Worm (Caenorhabditis elegans) whole organism, late embryonic: ENCODE results near the gene fbxa-73.

Source experiments
- C08G9.2 ChIP-seq: sonication (generic microtip); optimal IDR thresholded peaks from 2 replicates; lab custom pipeline; 2016; ENCODE audit warnings: mild to moderate bottlenecking, missing genetic modification characterization, moderate library complexity, missing compliant biosample characterization
- C38D4.7 ChIP-seq: fragments of 200-800 bp; sonication (Bioruptor generic); optimal IDR thresholded peaks from 2 replicates; lab custom pipeline; 2018; ENCODE audit warnings: mild to moderate bottlenecking, missing genetic modification characterization, moderate library complexity, missing compliant biosample characterization
- T23F11.4 ChIP-seq: fragments of 200-800 bp; sonication (Bioruptor generic); optimal IDR thresholded peaks from 2 replicates; lab custom pipeline; 2018; ENCODE audit warnings: mild to moderate bottlenecking, missing genetic modification characterization, missing compliant biosample characterization
- Y22D7AL.16 ChIP-seq: sonication (generic microtip); optimal IDR thresholded peaks from 2 replicates; lab custom pipeline; 2016; ENCODE audit warnings: missing genetic modification characterization, missing compliant biosample characterization
- ama-1 ChIP-seq: fragments of 150-350 bp; optimal IDR thresholded peaks from 2 replicates; lab custom pipeline; 2014
- ceh-18 ChIP-seq: sonication (generic microtip); optimal IDR thresholded peaks from 2 replicates; lab custom pipeline; 2016; ENCODE audit warnings: missing genetic modification characterization, missing compliant biosample characterization
- ceh-19 ChIP-seq: fragments of 200-800 bp; sonication (Bioruptor generic); optimal IDR thresholded peaks from 2 replicates; lab custom pipeline; 2018; ENCODE audit warnings: mild to moderate bottlenecking, missing genetic modification characterization, missing compliant biosample characterization
- ceh-2 ChIP-seq: sonication (generic microtip); optimal IDR thresholded peaks from 2 replicates; lab custom pipeline; 2016; ENCODE audit warnings: missing genotype, missing genetic modification characterization, missing compliant biosample characterization
- ceh-31 ChIP-seq: sonication (generic microtip); optimal IDR thresholded peaks from 2 replicates; lab custom pipeline; 2016; ENCODE audit warnings: missing genetic modification characterization, missing compliant biosample characterization
- ceh-34 ChIP-seq: sonication (generic microtip); optimal IDR thresholded peaks from 2 replicates; lab custom pipeline; 2016; ENCODE audit warnings: mild to moderate bottlenecking, missing genetic modification characterization, missing compliant biosample characterization
- ceh-48 ChIP-seq: sonication (generic microtip); optimal IDR thresholded peaks from 2 replicates; lab custom pipeline; 2016; ENCODE audit warnings: missing genetic modification characterization, inconsistent platforms, missing compliant biosample characterization
- ceh-6 ChIP-seq: fragments of 200-800 bp; sonication (Bioruptor generic); optimal IDR thresholded peaks from 2 replicates; lab custom pipeline; 2018; ENCODE audit warnings: mild to moderate bottlenecking, missing genetic modification characterization, missing compliant biosample characterization
- che-1 ChIP-seq: sonication (generic microtip); optimal IDR thresholded peaks from 2 replicates; lab custom pipeline; 2016; ENCODE audit warnings: mild to moderate bottlenecking, missing genetic modification characterization, missing compliant biosample characterization
- dmd-4 ChIP-seq: sonication (generic microtip); optimal IDR thresholded peaks from 2 replicates; lab custom pipeline; 2016; ENCODE audit warnings: borderline replicate concordance, missing genetic modification characterization, missing compliant biosample characterization
- dve-1 ChIP-seq: sonication (generic microtip); optimal IDR thresholded peaks from 2 replicates; lab custom pipeline; 2017; ENCODE audit warnings: antibody characterized with exemption, mild to moderate bottlenecking, missing genetic modification characterization, missing compliant biosample characterization
- elt-2 ChIP-seq: sonication (generic microtip); optimal IDR thresholded peaks from 2 replicates; lab custom pipeline; 2016; ENCODE audit warnings: missing genetic modification reagents, missing genetic modification characterization, missing compliant biosample characterization
- ets-4 ChIP-seq: sonication (generic microtip); optimal IDR thresholded peaks from 2 replicates; lab custom pipeline; 2016; ENCODE audit warnings: missing genetic modification characterization, missing compliant biosample characterization
- eyg-1 ChIP-seq: sonication (generic microtip); optimal IDR thresholded peaks from 2 replicates; lab custom pipeline; 2016; ENCODE audit warnings: missing genotype, missing genetic modification characterization, missing compliant biosample characterization
- fax-1 ChIP-seq: sonication (generic microtip); optimal IDR thresholded peaks from 2 replicates; lab custom pipeline; 2016; ENCODE audit warnings: missing genotype, missing genetic modification characterization, missing compliant biosample characterization
- fkh-10 ChIP-seq: fragments of 150-350 bp; optimal IDR thresholded peaks from 2 replicates; lab custom pipeline; 2014; ENCODE audit warnings: missing biosample characterization, missing genetic modification reagents, missing genetic modification characterization
- fkh-6 ChIP-seq: sonication (generic microtip); optimal IDR thresholded peaks from 2 replicates; lab custom pipeline; 2016; ENCODE audit warnings: missing genetic modification characterization, missing compliant biosample characterization
- gmeb-2 ChIP-seq: sonication (generic microtip); optimal IDR thresholded peaks from 2 replicates; lab custom pipeline; 2016; ENCODE audit warnings: missing genetic modification characterization, inconsistent platforms, missing compliant biosample characterization
- hlh-15 ChIP-seq: sonication (generic microtip); optimal IDR thresholded peaks from 2 replicates; lab custom pipeline; 2016; ENCODE audit warnings: missing genetic modification characterization, missing compliant biosample characterization
- hlh-30 ChIP-seq: sonication (generic microtip); optimal IDR thresholded peaks from 2 replicates; lab custom pipeline; 2017; ENCODE audit warnings: antibody characterized with exemption, missing genetic modification characterization, missing compliant biosample characterization; ENCODE audit not compliant: insufficient read depth
- hlh-6 ChIP-seq: sonication (generic microtip); optimal IDR thresholded peaks from 2 replicates; lab custom pipeline; 2016; ENCODE audit warnings: missing genotype, missing genetic modification characterization, missing compliant biosample characterization
- lim-6 ChIP-seq: sonication (generic microtip); optimal IDR thresholded peaks from 2 replicates; lab custom pipeline; 2016; ENCODE audit warnings: missing genetic modification characterization, missing compliant biosample characterization
- lin-11 ChIP-seq: fragments of 200-800 bp; sonication (Bioruptor generic); optimal IDR thresholded peaks from 2 replicates; lab custom pipeline; 2018; ENCODE audit warnings: mild to moderate bottlenecking, missing genetic modification characterization, missing compliant biosample characterization
- mec-3 ChIP-seq: sonication (generic microtip); optimal IDR thresholded peaks from 2 replicates; lab custom pipeline; 2016; ENCODE audit warnings: borderline replicate concordance, missing genetic modification characterization, missing compliant biosample characterization
- nhr-11 ChIP-seq: fragments of 150-350 bp; optimal IDR thresholded peaks from 2 replicates; lab custom pipeline; 2014; ENCODE audit warnings: missing biosample characterization, missing genetic modification characterization
- pha-2 ChIP-seq: sonication (generic microtip); optimal IDR thresholded peaks from 2 replicates; lab custom pipeline; 2017; ENCODE audit warnings: mild to moderate bottlenecking, missing genetic modification characterization, missing compliant biosample characterization
- pros-1 ChIP-seq: fragments of 150-350 bp; optimal IDR thresholded peaks from 2 replicates; lab custom pipeline; 2014; ENCODE audit warnings: missing biosample characterization, missing genetic modification reagents, missing genetic modification characterization
- ref-2 ChIP-seq: sonication (generic microtip); optimal IDR thresholded peaks from 2 replicates; lab custom pipeline; 2016; ENCODE audit warnings: missing genetic modification characterization, missing compliant biosample characterization
- sox-2 ChIP-seq: fragments of 200-800 bp; sonication (Bioruptor generic); IDR thresholded peaks from 2 replicates; pipeline ENCODE4 v1.3.6; 2022; ENCODE audit warnings: missing genetic modification reagents, missing genetic modification characterization, missing compliant biosample characterization
- sox-4 ChIP-seq: sonication (generic microtip); optimal IDR thresholded peaks from 2 replicates; lab custom pipeline; 2017; ENCODE audit warnings: mild to moderate bottlenecking, missing genetic modification characterization, inconsistent platforms, missing compliant biosample characterization
- syd-9 ChIP-seq: sonication (generic microtip); optimal IDR thresholded peaks from 2 replicates; lab custom pipeline; 2016; ENCODE audit warnings: mild to moderate bottlenecking, missing genetic modification characterization, moderate library complexity, missing compliant biosample characterization
- tbx-2 ChIP-seq: sonication (generic microtip); optimal IDR thresholded peaks from 2 replicates; lab custom pipeline; 2016; ENCODE audit warnings: missing genetic modification characterization, missing compliant biosample characterization
- ttx-3 ChIP-seq: sonication (generic microtip); optimal IDR thresholded peaks from 2 replicates; lab custom pipeline; 2016; ENCODE audit warnings: missing genetic modification reagents, missing genetic modification characterization, missing compliant biosample characterization
- unc-55 ChIP-seq: sonication (generic microtip); optimal IDR thresholded peaks from 2 replicates; lab custom pipeline; 2017; ENCODE audit warnings: missing biosample characterization, missing genetic modification reagents, missing genetic modification characterization
- unc-86 ChIP-seq: sonication (generic microtip); optimal IDR thresholded peaks from 2 replicates; lab custom pipeline; 2016; ENCODE audit warnings: missing genetic modification characterization, missing compliant biosample characterization

The fbxa-73 gene

DNA sequence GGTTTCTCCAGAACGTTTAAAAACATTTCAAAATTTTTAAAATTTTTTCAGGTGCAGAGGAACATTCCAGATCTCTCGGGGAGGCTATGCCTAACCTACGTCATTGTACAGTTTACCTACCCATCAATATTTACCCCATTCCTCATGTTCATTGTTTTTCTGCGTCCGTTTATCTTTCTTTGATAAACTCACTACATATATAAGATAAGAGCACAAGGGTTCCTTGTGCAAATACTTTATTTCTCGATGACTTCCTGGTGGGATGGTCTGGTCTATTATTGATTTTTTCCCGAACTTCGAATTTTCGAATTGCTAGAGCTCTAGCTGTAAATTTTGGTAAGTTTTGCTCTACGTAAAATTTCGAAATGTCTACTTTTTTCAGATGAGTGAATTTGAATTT, 19.9 kb upstream of the fbxa-73 start:
- TF ChIP-seq eyg-1, result no peak
- TF ChIP-seq elt-2 (tag; lab: Kevin White, UChicago), result peak; percentile 74
- no peak for TF ChIP-seq sox-4 (tag; lab: Kevin White, UChicago)
- no peak for TF ChIP-seq syd-9 (tag; lab: Kevin White, UChicago)
- TF ChIP-seq ceh-2 (tag; lab: Kevin White, UChicago), result no peak
- TF ChIP-seq lin-11 (tag; lab: Kevin White, UChicago), result no peak
- TF ChIP-seq lim-6 (tag; lab: Kevin White, UChicago), result no peak
- TF ChIP-seq mec-3 (tag; lab: Kevin White, UChicago), result no peak
- TF ChIP-seq, all 69 proteins: peak for 1

DNA sequence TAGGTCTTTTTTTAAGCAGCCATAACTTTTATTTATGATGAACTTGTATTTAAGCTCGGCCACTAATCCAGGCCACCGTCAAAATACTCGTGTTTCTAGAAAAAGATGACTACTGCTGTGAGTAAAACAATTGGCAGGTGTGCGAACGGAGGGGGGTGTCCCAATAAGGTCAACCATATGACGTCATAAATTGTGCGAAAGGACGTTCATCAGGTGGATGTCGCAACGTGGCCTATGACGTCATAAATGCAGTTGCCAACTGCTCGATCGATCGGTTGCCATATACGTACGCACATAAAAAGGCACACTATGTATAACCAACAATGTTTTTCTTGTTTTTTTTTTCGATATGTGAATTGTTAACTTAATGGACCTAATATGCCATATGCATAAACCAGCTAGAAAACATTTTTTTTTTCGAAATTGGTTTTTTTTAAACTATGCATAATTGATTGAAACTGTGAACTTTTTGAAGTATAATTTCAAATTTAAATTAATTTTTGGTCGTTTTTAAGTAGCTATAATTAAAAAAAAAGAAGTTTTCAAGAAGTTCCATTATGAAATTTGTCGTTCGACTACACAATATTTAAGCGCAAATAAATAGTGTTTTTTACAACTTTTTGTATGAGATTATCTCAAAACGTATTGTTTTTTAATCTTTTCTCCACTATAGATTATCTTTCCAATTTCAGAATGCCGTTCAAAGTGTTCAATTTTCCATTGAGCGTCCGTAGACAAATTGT, 18.9 kb upstream of the fbxa-73 start, which contains the start of gene C39B5.2:
Gene C39B5.2, plus strand, starts transcription at position 693 of the 743 bp plus-strand sequence.
- no peak for TF ChIP-seq ceh-2 (tag; lab: Kevin White, UChicago)
- no peak for TF ChIP-seq lim-6 (tag; lab: Kevin White, UChicago)
- no peak for TF ChIP-seq ceh-48
- no peak for TF ChIP-seq ceh-6 (GFP tag; lab: Kevin White, UChicago)
- TF ChIP-seq tbx-2 (tag; lab: Kevin White, UChicago), result peak; percentile 53
- TF ChIP-seq pros-1 (tag; lab: Kevin White, UChicago), result no peak
- TF ChIP-seq C08G9.2, result no peak
- TF ChIP-seq ceh-18, result no peak
- TF ChIP-seq elt-2 (tag; lab: Kevin White, UChicago), result no peak
- no peak for TF ChIP-seq fkh-6
- no peak for TF ChIP-seq pha-2 (tag; lab: Kevin White, UChicago)
- peak; percentile 67 for TF ChIP-seq ref-2
- peak; percentile 33 for TF ChIP-seq ceh-31 (tag; lab: Kevin White, UChicago)
- TF ChIP-seq ets-4 (tag; lab: Kevin White, UChicago), result no peak
- TF ChIP-seq ceh-19, result no peak
- TF ChIP-seq hlh-30 (tag; lab: Kevin White, UChicago), result peak; percentile 65
- no peak for TF ChIP-seq dmd-4 (tag; lab: Kevin White, UChicago)
- TF ChIP-seq unc-55 (GFP tag; lab: Kevin White, UChicago), result no peak

DNA sequence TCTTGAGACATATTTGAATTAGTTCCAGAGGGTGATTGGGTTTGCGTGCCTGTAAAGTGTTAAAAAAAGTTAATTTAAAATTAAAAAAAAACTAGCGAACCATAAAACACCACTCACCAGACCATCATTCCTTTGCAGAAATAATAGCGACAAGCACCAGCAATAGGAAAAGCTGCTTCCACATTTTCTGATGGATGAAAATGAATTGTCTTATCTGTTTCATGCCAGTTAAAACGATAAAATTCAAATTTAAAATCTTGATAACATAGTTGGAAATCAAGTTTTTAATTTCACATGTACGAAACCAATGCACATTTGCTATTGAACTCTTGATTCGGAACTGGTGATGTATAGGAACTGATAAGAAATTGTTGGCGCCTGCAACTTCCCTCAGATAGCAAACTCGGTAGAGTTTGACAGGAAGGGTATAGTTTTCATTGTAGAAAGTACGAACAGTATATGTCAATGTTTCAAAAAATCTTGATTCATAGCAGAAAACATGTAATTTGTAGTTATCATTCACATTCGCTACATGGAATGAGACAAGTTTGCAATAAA, 13.6 kb upstream of the fbxa-73 start, which contains the start of gene C39B5.10:
Gene C39B5.10, minus strand, starts transcription at position 51 of the 558 bp plus-strand sequence.
- TF ChIP-seq ref-2 (no peak), ama-1 (lab: Kevin White, UChicago) (no peak), ttx-3 (tag; lab: Kevin White, UChicago) (no peak), elt-2 (tag; lab: Kevin White, UChicago) (peak; percentile 13), sox-4 (tag; lab: Kevin White, UChicago) (no peak)
- TF ChIP-seq, all 69 proteins: peak for 1

DNA sequence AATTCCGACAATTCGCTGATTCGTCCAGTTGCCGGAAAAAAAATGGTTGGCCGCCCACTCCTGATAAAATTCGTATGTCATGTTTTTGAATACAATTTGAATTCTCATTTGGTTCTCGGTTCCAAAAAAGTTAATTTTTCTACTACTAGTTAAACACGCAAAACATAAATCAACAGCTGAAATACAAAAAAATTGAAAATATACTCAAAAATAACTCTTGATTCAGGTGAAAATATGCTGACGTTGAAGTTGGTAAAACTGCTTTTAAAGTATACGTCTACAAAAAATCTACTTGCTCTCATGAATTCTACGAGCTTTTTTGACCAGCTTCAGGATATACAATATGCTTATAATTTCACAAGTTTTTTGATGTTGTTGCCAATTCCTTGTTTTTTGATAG, 12.8 kb upstream of the fbxa-73 start, which contains the start of gene srz-56:
Gene srz-56, plus strand, starts transcription at position 301 of the 400 bp plus-strand sequence.
- TF ChIP-seq C38D4.7 (GFP tag; lab: Kevin White, UChicago), result no peak
- TF ChIP-seq sox-2, result no peak
- no peak for TF ChIP-seq dve-1 (tag; lab: Kevin White, UChicago)

DNA sequence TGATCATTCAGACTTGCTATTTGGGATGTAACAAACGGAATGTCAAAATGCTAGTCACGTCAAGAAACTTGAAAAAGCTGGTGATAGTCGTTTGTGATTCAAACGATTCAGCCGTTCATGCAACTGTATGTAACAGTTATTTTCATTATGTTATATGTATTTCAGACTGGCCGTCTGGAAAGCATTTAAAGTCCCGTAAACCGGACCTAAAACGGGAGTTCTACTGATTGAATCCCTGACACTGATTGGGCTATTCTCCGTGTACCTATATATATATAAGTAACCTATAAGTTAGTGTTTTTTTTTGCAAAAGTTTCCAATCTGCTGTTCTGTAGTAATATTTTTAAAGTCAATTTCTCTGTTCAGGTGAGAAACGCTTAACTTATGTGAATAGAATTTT, 9.6 kb upstream of the fbxa-73 start:
- TF ChIP-seq fkh-6 (no peak), mec-3 (tag; lab: Kevin White, UChicago) (no peak), ceh-6 (GFP tag; lab: Kevin White, UChicago) (no peak), Y22D7AL.16 (tag; lab: Kevin White, UChicago) (no peak), gmeb-2 (no peak), pros-1 (tag; lab: Kevin White, UChicago) (no peak), pha-2 (tag; lab: Kevin White, UChicago) (no peak), hlh-15 (tag; lab: Kevin White, UChicago) (no peak), unc-86 (tag; lab: Kevin White, UChicago) (no peak), hlh-6 (no peak), dmd-4 (tag; lab: Kevin White, UChicago) (no peak), nhr-11 (no peak), fkh-10 (GFP tag; lab: Kevin White, UChicago) (no peak), che-1 (no peak), ceh-18 (no peak), fax-1 (no peak), ceh-34 (tag; lab: Kevin White, UChicago) (no peak), unc-55 (GFP tag; lab: Kevin White, UChicago) (no peak), ref-2 (no peak), T23F11.4 (no peak)
